Worm (Caenorhabditis elegans) whole organism, young adult: ENCODE measurements around the gene F25B4.7.

ENCODE experiments used
- F33H1.4 ChIP-seq: fragments of 200-800 bp; sonication (Bioruptor generic); IDR thresholded peaks from 2 replicates; pipeline ENCODE4 v1.3.6; 2022; ENCODE audit warnings: missing genetic modification reagents, missing genetic modification characterization, missing compliant biosample characterization
- F49E8.2 ChIP-seq: sonication (generic microtip); optimal IDR thresholded peaks from 3 replicates; lab custom pipeline; 2017; ENCODE audit warnings: missing genetic modification characterization, mild to moderate bottlenecking, missing compliant biosample characterization, antibody characterized with exemption, moderate library complexity; ENCODE audit not compliant: insufficient read depth
- Y53F4B.3 ChIP-seq: fragments of 200-800 bp; sonication (Bioruptor generic); IDR thresholded peaks from 2 replicates; pipeline ENCODE4 v1.3.6; 2022; ENCODE audit warnings: missing genetic modification reagents, missing genetic modification characterization, missing compliant biosample characterization
- Y95B8A.8 ChIP-seq: fragments of 200-800 bp; sonication (Bioruptor generic); IDR thresholded peaks from 2 replicates; pipeline ENCODE4 v1.3.6; 2022; ENCODE audit warnings: missing genetic modification reagents, missing genetic modification characterization, missing compliant biosample characterization
- attf-6 ChIP-seq: fragments of 200-800 bp; sonication (Bioruptor generic); IDR thresholded peaks from 2 replicates; pipeline ENCODE4 v1.3.6; 2022; ENCODE audit warnings: missing genetic modification reagents, missing genetic modification characterization, missing compliant biosample characterization
- egrh-3 ChIP-seq: fragments of 200-800 bp; sonication (Bioruptor generic); IDR thresholded peaks from 2 replicates; pipeline ENCODE4 v1.3.6; 2022; ENCODE audit warnings: missing genetic modification reagents, missing genetic modification characterization, missing compliant biosample characterization
- lsl-1 ChIP-seq: fragments of 200-800 bp; sonication (Bioruptor generic); optimal IDR thresholded peaks from 2 replicates; lab custom pipeline; 2018; ENCODE audit warnings: mild to moderate bottlenecking, missing genetic modification characterization, moderate library complexity, missing compliant biosample characterization
- nfya-1 ChIP-seq: sonication (generic microtip); optimal IDR thresholded peaks from 2 replicates; lab custom pipeline; 2017; ENCODE audit warnings: antibody characterized with exemption, missing compliant biosample characterization, missing genetic modification characterization, borderline replicate concordance; ENCODE audit not compliant: insufficient read depth
- nhr-179 ChIP-seq: sonication (generic microtip); optimal IDR thresholded peaks from 2 replicates; lab custom pipeline; 2016; ENCODE audit warnings: mild to moderate bottlenecking, missing genetic modification characterization, missing compliant biosample characterization
- pbrm-1 ChIP-seq: fragments of 200-800 bp; sonication (Bioruptor generic); IDR thresholded peaks from 2 replicates; pipeline ENCODE4 v1.3.6; 2022; ENCODE audit warnings: missing genetic modification reagents, missing genetic modification characterization, missing compliant biosample characterization
- snpc-4 ChIP-seq, 5 experiments: fragments of 150-350 bp in 1 of 5; sonication (generic microtip) in 4 of 5; optimal IDR thresholded peaks; 2 replicates each; lab custom pipeline; 2014 to 2018; ENCODE audit warnings: missing genetic modification characterization in 5 of 5, missing biosample characterization in 3 of 5, antibody characterized with exemption in 2 of 5, mild to moderate bottlenecking in 2 of 5, missing compliant biosample characterization in 2 of 5, missing genotype in 2 of 5, moderate library complexity in 2 of 5, missing genetic modification reagents in 1 of 5
- zim-3 ChIP-seq: sonication (generic microtip); optimal IDR thresholded peaks from 2 replicates; lab custom pipeline; 2017; ENCODE audit warnings: mild to moderate bottlenecking, missing genetic modification characterization, moderate library complexity, missing compliant biosample characterization

ce11 chrV:5699835-5700441 is 12.9 kb upstream of the F25B4.7 start, which contains the start of gene clec-1:
- TF ChIP-seq F33H1.4 (GFP tag; lab: Robert Waterston, UW): no peak
- no peak for TF ChIP-seq Y53F4B.3 (GFP tag; lab: Robert Waterston, UW)
- TF ChIP-seq attf-6 (GFP tag; lab: Robert Waterston, UW): no peak
- no peak for TF ChIP-seq egrh-3 (GFP tag; lab: Robert Waterston, UW)
- TF ChIP-seq snpc-4 (GFP tag; optimal IDR thresholded peaks at IDR 0.05; lab: Kevin White, UChicago): no peak
- no peak for TF ChIP-seq snpc-4 (tag; optimal IDR thresholded peaks at IDR 0.05; lab: Kevin White, UChicago)
- no peak for TF ChIP-seq lsl-1 (GFP tag; lab: Kevin White, UChicago)
- TF ChIP-seq pbrm-1 (GFP tag; lab: Robert Waterston, UW): no peak
- TF ChIP-seq F49E8.2 (tag; lab: Kevin White, UChicago): no peak
- no peak for TF ChIP-seq Y95B8A.8 (GFP tag; lab: Robert Waterston, UW)
- TF ChIP-seq nfya-1 (tag; lab: Kevin White, UChicago): no peak
- TF ChIP-seq nhr-179 (tag; lab: Kevin White, UChicago): no peak
- TF ChIP-seq zim-3: no peak
